Worm (Caenorhabditis elegans): ENCODE results near the gene K02E2.1.
"Not testable (repeated sequence)": the region's sequence is repeated elsewhere in the genome, so short reads cannot be mapped to it uniquely, and the experiment has no call there.

DNA sequence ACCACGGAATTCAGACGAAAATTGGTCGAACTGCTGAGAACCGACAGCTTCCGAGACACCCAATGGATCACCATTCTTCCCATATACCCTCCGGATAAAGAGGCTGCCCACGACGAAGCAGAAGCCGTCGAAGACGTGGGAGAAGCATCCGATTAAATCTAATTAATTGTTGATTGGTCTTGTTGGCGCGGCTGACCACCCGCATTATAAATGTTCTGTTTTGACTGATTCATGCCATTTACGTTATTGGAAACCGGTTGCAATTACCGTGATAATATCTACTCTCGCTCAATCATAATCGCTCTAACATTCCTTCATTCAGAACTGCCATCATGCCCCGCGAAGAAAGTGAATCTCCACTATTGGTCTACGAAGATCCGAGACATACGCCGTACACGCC lies 48.0 kb upstream of the K02E2.1 start, which contains the start of gene ZC15.3:
- TF ChIP-seq ama-1 (optimal IDR thresholded peaks at IDR 0.05); ceh-36 (tag; optimal IDR thresholded peaks at IDR 0.05); ets-7 (tag; optimal IDR thresholded peaks at IDR 0.05): not testable (repeated sequence)

Data from whole organism, early embryonic.